Fruit fly (Drosophila melanogaster) whole organism: ENCODE results near the gene Tim17a1.

Experiments
- CG8478 ChIP-seq: fragments of >200 bp; optimal IDR thresholded peaks from 2 replicates; lab custom pipeline; 2018; ENCODE audit warnings: inconsistent platforms
- Dll ChIP-seq: fragments of >200 bp; optimal IDR thresholded peaks from 2 replicates; lab custom pipeline; 2017
- pan ChIP-seq: fragments of >200 bp; optimal IDR thresholded peaks from 2 replicates; lab custom pipeline; 2017
- psq ChIP-seq: fragments of >200 bp; optimal IDR thresholded peaks from 2 replicates; lab custom pipeline; 2017
- usp ChIP-seq: fragments of >200 bp; optimal IDR thresholded peaks from 2 replicates; lab custom pipeline; 2017; ENCODE audit warnings: missing biosample characterization, missing genetic modification characterization, mixed read lengths

dm6 chr3R:12316420-12316819, 48.1 kb downstream of the Tim17a1 start:
- TF ChIP-seq psq (lab: Kevin White, UChicago): no peak
- no peak for TF ChIP-seq CG8478 (lab: Kevin White, UChicago)
- TF ChIP-seq usp: no peak
- no peak for TF ChIP-seq pan (lab: Kevin White, UChicago)
- TF ChIP-seq Dll (lab: Kevin White, UChicago): no peak
